Worm (Caenorhabditis elegans): ENCODE measurements around the gene T04F8.8.

Gene T04F8.8

DNA sequence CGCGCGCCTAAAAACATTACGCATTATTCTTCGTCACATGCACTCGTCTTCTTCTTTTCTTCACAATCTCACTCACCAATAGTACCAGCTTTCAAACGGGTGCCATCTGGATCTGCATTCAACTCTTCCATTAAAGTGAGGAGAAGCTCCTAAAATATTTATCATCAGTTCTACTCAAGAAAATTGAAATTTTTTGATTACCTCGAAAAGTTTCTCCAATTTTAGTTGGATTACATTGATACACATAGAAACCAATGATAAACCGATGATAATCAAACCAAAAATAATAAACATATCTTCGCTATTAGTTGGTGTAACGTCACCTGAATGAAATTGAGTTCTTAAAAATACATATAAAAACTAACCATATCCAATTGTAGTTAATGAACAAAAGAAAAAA lies 22.6 kb upstream of the T04F8.8 start:
- peak; percentile 91 for TF ChIP-seq aha-1 (tag)
- no peak for TF ChIP-seq ceh-32 (tag; optimal IDR thresholded peaks at IDR 0.05; ENCODE audit: poor library complexity)
- no peak for TF ChIP-seq nhr-41 (GFP tag; IDR thresholded peaks at IDR 0.05)
- TF ChIP-seq pqm-1 (tag; optimal IDR thresholded peaks at IDR 0.05): no peak
- TF ChIP-seq T20F7.1 (GFP tag; optimal IDR thresholded peaks at IDR 0.05): no peak
- TF ChIP-seq aly-2 (tag; optimal IDR thresholded peaks at IDR 0.05): no peak
- TF ChIP-seq attf-4 (tag; optimal IDR thresholded peaks at IDR 0.05): no peak

DNA sequence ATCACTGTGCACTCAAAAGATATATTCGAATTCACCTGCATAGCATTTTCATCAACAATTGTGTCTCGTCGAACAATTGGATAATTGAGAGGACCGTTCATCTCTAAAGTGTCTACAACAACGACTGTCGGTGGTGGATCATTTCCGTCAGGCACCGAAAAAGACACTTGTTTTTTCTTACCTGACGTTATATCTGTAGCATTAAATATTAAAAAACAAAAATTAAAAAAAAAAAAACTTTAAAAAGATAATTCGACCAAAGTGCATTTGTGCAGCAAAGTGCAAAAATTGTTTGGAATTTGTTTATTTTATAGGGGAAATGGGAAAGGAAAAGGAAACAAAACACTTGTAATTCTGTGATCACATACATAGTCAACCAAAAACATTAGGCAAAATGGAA lies 20.3 kb upstream of the T04F8.8 start, which contains the start of gene twk-44:
twk-44 (minus strand) TSS at position 101 of the 400 bp plus-strand sequence.
- TF ChIP-seq unc-62 (GFP tag; optimal IDR thresholded peaks at IDR 0.05 in 1 of 2) (peak in 1 of 2 experiments; percentile 9), unc-62 (tag; optimal IDR thresholded peaks at IDR 0.05) (no peak), ceh-44 (GFP tag; IDR thresholded peaks at IDR 0.05) (no peak)

DNA sequence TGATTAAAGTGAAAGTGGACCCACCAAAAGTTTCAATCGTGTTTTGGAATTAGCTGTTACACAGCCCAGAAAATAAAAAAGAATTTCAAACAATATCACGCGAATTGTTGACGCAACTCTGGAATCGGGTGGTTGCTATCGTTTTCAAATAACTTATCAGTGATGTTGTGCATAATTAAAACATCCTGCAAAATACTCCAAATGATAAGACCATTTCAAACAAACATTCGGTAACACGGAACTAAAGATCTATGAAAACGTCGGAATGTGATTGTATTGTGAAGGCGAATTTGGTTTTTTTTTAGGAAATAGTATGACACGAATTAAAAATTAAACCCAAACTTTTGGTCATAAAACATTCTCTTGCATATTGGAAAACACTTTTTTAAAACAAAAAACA lies 18.7 kb upstream of the T04F8.8 start, which contains the start of gene spp-30:
spp-30 (minus strand) TSS at position 101 of the 400 bp plus-strand sequence.
- TF ChIP-seq fkh-10 (GFP tag; optimal IDR thresholded peaks at IDR 0.05): no peak
- no peak for TF ChIP-seq dmd-9 (GFP tag; IDR thresholded peaks at IDR 0.05)
- no peak for TF ChIP-seq skn-1 (tag; optimal IDR thresholded peaks at IDR 0.05)
- no peak for TF ChIP-seq ceh-32 (tag; optimal IDR thresholded peaks at IDR 0.05; ENCODE audit: poor library complexity)
- TF ChIP-seq Y5F2A.4 (GFP tag; optimal IDR thresholded peaks at IDR 0.05): no peak
- no peak for TF ChIP-seq daf-16 (GFP tag; optimal IDR thresholded peaks at IDR 0.05)
- no peak for TF ChIP-seq daf-16 (tag; optimal IDR thresholded peaks at IDR 0.05)
- no peak for TF ChIP-seq ctbp-1 (GFP tag; IDR thresholded peaks at IDR 0.05)
- TF ChIP-seq nhr-10 (tag; optimal IDR thresholded peaks at IDR 0.05): no peak
- TF ChIP-seq ZK337.2 (GFP tag; IDR thresholded peaks at IDR 0.05): no peak
- no peak for TF ChIP-seq dpl-1 (GFP tag; optimal IDR thresholded peaks at IDR 0.05)
- TF ChIP-seq lsy-2 (tag; optimal IDR thresholded peaks at IDR 0.05): no peak
- no peak for TF ChIP-seq mdl-1 (tag; optimal IDR thresholded peaks at IDR 0.05)
- no peak for TF ChIP-seq T20F7.1 (GFP tag; optimal IDR thresholded peaks at IDR 0.05)

DNA sequence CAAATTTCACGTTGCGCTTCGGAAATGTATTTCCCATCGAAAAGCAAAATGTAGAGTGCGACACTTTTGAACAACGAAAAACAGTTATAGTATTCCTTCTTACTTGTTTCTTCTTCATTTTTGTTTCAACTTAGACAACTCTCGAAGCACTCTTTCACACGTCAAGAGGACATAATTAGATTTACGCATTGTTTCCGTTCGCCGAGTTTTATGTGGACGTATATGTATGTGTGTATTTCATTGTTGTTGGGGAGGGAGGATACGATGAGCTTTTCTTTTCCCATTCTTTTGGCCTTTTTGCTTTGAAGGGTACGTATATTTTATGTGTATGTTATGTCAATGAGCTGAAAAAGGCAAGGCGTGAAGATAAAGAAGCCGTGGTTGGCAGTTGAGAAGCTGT lies 16.8 kb upstream of the T04F8.8 start:
- TF ChIP-seq ctbp-1 (GFP tag; IDR thresholded peaks at IDR 0.05) (0 out of 2 replicates have a peak, but pooled peaks have one; percentile 23), aha-1 (tag) (peak; percentile 30), F10B5.3 (tag; optimal IDR thresholded peaks at IDR 0.05) (no peak), hmg-1.1 (GFP tag; IDR thresholded peaks at IDR 0.05) (0 out of 2 replicates have a peak, but pooled peaks have one; percentile 24)

DNA sequence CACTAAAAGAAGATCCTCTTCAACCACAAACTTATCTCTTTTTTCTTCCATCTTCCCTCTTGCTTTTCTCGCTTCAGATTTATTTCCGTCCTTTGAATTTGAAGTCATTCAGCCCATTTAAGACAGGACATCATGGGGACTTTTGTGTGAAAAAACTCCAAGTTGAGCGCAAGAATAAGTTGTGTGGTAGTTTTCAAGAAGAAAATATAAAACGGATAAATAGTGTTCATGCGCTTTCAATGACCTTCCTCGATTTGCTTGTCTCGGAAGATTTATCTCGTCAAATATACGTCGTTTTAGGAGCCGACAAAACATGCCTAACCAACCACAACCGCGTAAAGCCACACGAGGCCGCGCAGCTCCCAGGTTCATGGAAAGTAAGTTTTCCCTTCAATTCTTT lies 15.2 kb upstream of the T04F8.8 start, which contains the start of gene sto-6:
sto-6 (plus strand) TSS at position 301 of the 400 bp plus-strand sequence.
- TF ChIP-seq ceh-32 (tag; optimal IDR thresholded peaks at IDR 0.05; ENCODE audit: poor library complexity): no peak
- TF ChIP-seq lin-29 (GFP tag; IDR thresholded peaks at IDR 0.05): no peak
- no peak for TF ChIP-seq nhr-48 (tag; optimal IDR thresholded peaks at IDR 0.05)
- TF ChIP-seq ceh-62 (tag; optimal IDR thresholded peaks at IDR 0.05): no peak
- TF ChIP-seq ctbp-1 (GFP tag; IDR thresholded peaks at IDR 0.05): no peak
- TF ChIP-seq ZK337.2 (GFP tag; IDR thresholded peaks at IDR 0.05): no peak
- TF ChIP-seq nhr-111 (GFP tag; optimal IDR thresholded peaks at IDR 0.05): no peak
- TF ChIP-seq madf-5 (GFP tag; IDR thresholded peaks at IDR 0.05): no peak
- TF ChIP-seq set-16 (GFP tag; IDR thresholded peaks at IDR 0.05): no peak
- no peak for TF ChIP-seq ama-1 (optimal IDR thresholded peaks at IDR 0.05)
- no peak for TF ChIP-seq zfp-2 (tag; optimal IDR thresholded peaks at IDR 0.05)
- no peak for TF ChIP-seq spr-1 (tag; optimal IDR thresholded peaks at IDR 0.05)
- TF ChIP-seq nhr-28 (tag; optimal IDR thresholded peaks at IDR 0.05): no peak
- TF ChIP-seq zip-2 (tag; optimal IDR thresholded peaks at IDR 0.05): no peak
- TF ChIP-seq hlh-30 (tag; optimal IDR thresholded peaks at IDR 0.05; ENCODE audit: insufficient read depth): no peak
- no peak for TF ChIP-seq sdz-12 (GFP tag; optimal IDR thresholded peaks at IDR 0.05)
